Worm (Caenorhabditis elegans) whole organism, young adult: ENCODE data around the gene dtmk-1.

Experiments
- C06A6.2 ChIP-seq: fragments of 200-800 bp; sonication (Bioruptor generic); conservative IDR thresholded peaks from 2 replicates; pipeline ENCODE4 v1.3.6; 2022; ENCODE audit warnings: missing genetic modification characterization, missing compliant biosample characterization
- C17E4.6 ChIP-seq: fragments of 200-800 bp; sonication (Bioruptor generic); IDR thresholded peaks from 2 replicates; pipeline ENCODE4 v1.3.6; 2022; ENCODE audit warnings: missing genetic modification reagents, missing genetic modification characterization, missing compliant biosample characterization
- F39B2.1 ChIP-seq: fragments of 200-800 bp; sonication (Bioruptor generic); IDR thresholded peaks from 2 replicates; pipeline ENCODE4 v1.3.6; 2022; ENCODE audit warnings: missing genetic modification reagents, missing genetic modification characterization, missing compliant biosample characterization
- F52B5.7 ChIP-seq: sonication (generic microtip); optimal IDR thresholded peaks from 2 replicates; lab custom pipeline; 2016; ENCODE audit warnings: mild to moderate bottlenecking, missing genetic modification characterization, missing compliant biosample characterization
- K12H6.12 ChIP-seq: fragments of 200-800 bp; sonication (Bioruptor generic); optimal IDR thresholded peaks from 2 replicates; lab custom pipeline; 2018; ENCODE audit warnings: mild to moderate bottlenecking, missing genetic modification characterization, missing compliant biosample characterization
- Y56A3A.18 ChIP-seq: fragments of 200-800 bp; sonication (Bioruptor generic); IDR thresholded peaks from 2 replicates; pipeline ENCODE4 v1.3.6; 2022; ENCODE audit warnings: missing genetic modification reagents, missing genetic modification characterization, missing compliant biosample characterization
- Y79H2A.3 ChIP-seq: fragments of 200-800 bp; sonication (Bioruptor generic); conservative IDR thresholded peaks from 2 replicates; pipeline ENCODE4 v1.3.6; 2022; ENCODE audit warnings: missing genetic modification reagents, missing genetic modification characterization, missing compliant biosample characterization
- Y95B8A.8 ChIP-seq: fragments of 200-800 bp; sonication (Bioruptor generic); IDR thresholded peaks from 2 replicates; pipeline ENCODE4 v1.3.6; 2022; ENCODE audit warnings: missing genetic modification reagents, missing genetic modification characterization, missing compliant biosample characterization
- akir-1 ChIP-seq: fragments of 200-800 bp; sonication (Bioruptor generic); optimal IDR thresholded peaks from 2 replicates; lab custom pipeline; 2018; ENCODE audit warnings: mild to moderate bottlenecking, missing genetic modification characterization, moderate library complexity, missing compliant biosample characterization
- cebp-1 ChIP-seq, 2 experiments: fragments of 200-800 bp in 1 of 2; sonication (Bioruptor generic) in 1 of 2; sonication (generic microtip) in 1 of 2; IDR thresholded peaks in 1 of 2; optimal IDR thresholded peaks in 1 of 2; 2 replicates each; pipeline versions ENCODE4 v1.3.6 to Lab custom; 2017 to 2022; ENCODE audit warnings: missing compliant biosample characterization in 2 of 2, missing genetic modification characterization in 2 of 2, mild to moderate bottlenecking in 1 of 2, missing genetic modification reagents in 1 of 2, moderate library complexity in 1 of 2
- dpff-1 ChIP-seq: sonication (generic microtip); optimal IDR thresholded peaks from 2 replicates; lab custom pipeline; 2017; ENCODE audit warnings: mild to moderate bottlenecking, missing genetic modification characterization, missing compliant biosample characterization
- egl-44 ChIP-seq: fragments of 200-800 bp; sonication (Bioruptor generic); IDR thresholded peaks from 2 replicates; pipeline ENCODE4 v1.3.6; 2022; ENCODE audit warnings: missing genetic modification reagents, missing genetic modification characterization, missing compliant biosample characterization
- egrh-3 ChIP-seq: fragments of 200-800 bp; sonication (Bioruptor generic); IDR thresholded peaks from 2 replicates; pipeline ENCODE4 v1.3.6; 2022; ENCODE audit warnings: missing genetic modification reagents, missing genetic modification characterization, missing compliant biosample characterization
- ekl-4 ChIP-seq: fragments of 200-800 bp; sonication (Bioruptor generic); IDR thresholded peaks from 2 replicates; pipeline ENCODE4 v1.3.6; 2022; ENCODE audit warnings: missing genetic modification reagents, missing genetic modification characterization, missing compliant biosample characterization
- fkh-3 ChIP-seq: sonication (generic microtip); optimal IDR thresholded peaks from 2 replicates; lab custom pipeline; 2016; ENCODE audit warnings: mild to moderate bottlenecking, missing genetic modification characterization, missing compliant biosample characterization
- hlh-26 ChIP-seq: fragments of 200-800 bp; sonication (Bioruptor generic); conservative IDR thresholded peaks from 2 replicates; pipeline ENCODE4 v1.3.6; 2022; ENCODE audit warnings: missing genetic modification reagents, missing genetic modification characterization, missing compliant biosample characterization
- hmg-1.2 ChIP-seq: fragments of 200-800 bp; sonication (Bioruptor generic); IDR thresholded peaks from 2 replicates; pipeline ENCODE4 v1.3.6; 2022; ENCODE audit warnings: missing genetic modification reagents, missing genetic modification characterization, missing compliant biosample characterization
- hrde-1 ChIP-seq: sonication (generic microtip); optimal IDR thresholded peaks from 2 replicates; lab custom pipeline; 2016; ENCODE audit warnings: missing genetic modification characterization, mild to moderate bottlenecking, missing compliant biosample characterization, moderate library complexity, missing genotype, missing genetic modification reagents, borderline replicate concordance
- let-607 ChIP-seq, 2 experiments: fragments of 200-800 bp in 1 of 2; sonication (Bioruptor generic) in 1 of 2; sonication (generic microtip) in 1 of 2; optimal IDR thresholded peaks; 2 replicates each; lab custom pipeline; 2016 to 2018; ENCODE audit warnings: mild to moderate bottlenecking in 2 of 2, missing compliant biosample characterization in 2 of 2, missing genetic modification characterization in 2 of 2, moderate library complexity in 2 of 2, missing genotype in 1 of 2
- lin-35 ChIP-seq, 3 experiments: fragments of 150-350 bp in 2 of 3; sonication (generic microtip) in 1 of 3; optimal IDR thresholded peaks; 2 replicates each; lab custom pipeline; 2014 to 2018; ENCODE audit warnings: missing biosample characterization in 3 of 3, missing genetic modification characterization in 3 of 3, missing genetic modification reagents in 3 of 3
- madf-10 ChIP-seq: sonication (generic microtip); optimal IDR thresholded peaks from 2 replicates; lab custom pipeline; 2016; ENCODE audit warnings: mild to moderate bottlenecking, missing genetic modification characterization, missing compliant biosample characterization
- madf-6 ChIP-seq: fragments of 200-800 bp; sonication (Bioruptor generic); IDR thresholded peaks from 2 replicates; pipeline ENCODE4 v1.3.6; 2022; ENCODE audit warnings: missing genetic modification reagents, missing genetic modification characterization, missing compliant biosample characterization
- mxl-1 ChIP-seq: sonication (generic microtip); optimal IDR thresholded peaks from 2 replicates; lab custom pipeline; 2016; ENCODE audit warnings: missing genetic modification characterization, missing compliant biosample characterization
- nfyb-1 ChIP-seq: fragments of 200-800 bp; sonication (Bioruptor generic); IDR thresholded peaks from 2 replicates; pipeline ENCODE4 v1.3.6; 2022; ENCODE audit warnings: missing genetic modification reagents, missing genetic modification characterization, missing compliant biosample characterization
- nhr-27 ChIP-seq: fragments of 200-800 bp; sonication (Bioruptor generic); optimal IDR thresholded peaks from 2 replicates; lab custom pipeline; 2018; ENCODE audit warnings: mild to moderate bottlenecking, missing genetic modification characterization, moderate library complexity, missing compliant biosample characterization
- nhr-80 ChIP-seq: sonication (generic microtip); optimal IDR thresholded peaks from 2 replicates; lab custom pipeline; 2016; ENCODE audit warnings: missing genetic modification characterization, missing compliant biosample characterization
- rec-8 ChIP-seq, 2 experiments: sonication (generic microtip); optimal IDR thresholded peaks; 2 replicates each; lab custom pipeline; 2016; ENCODE audit warnings: mild to moderate bottlenecking in 2 of 2, missing genetic modification characterization in 2 of 2, missing genetic modification reagents in 2 of 2, missing genotype in 2 of 2, missing biosample characterization in 1 of 2, missing compliant biosample characterization in 1 of 2, moderate library complexity in 1 of 2
- snpc-1.3 ChIP-seq: sonication (generic microtip); optimal IDR thresholded peaks from 2 replicates; lab custom pipeline; 2017; ENCODE audit warnings: missing genetic modification characterization, mild to moderate bottlenecking, missing compliant biosample characterization, antibody characterized with exemption, moderate library complexity, missing genotype, missing genetic modification reagents; ENCODE audit not compliant: insufficient read depth
- snpc-4 ChIP-seq, 5 experiments: fragments of 150-350 bp in 1 of 5; sonication (generic microtip) in 4 of 5; optimal IDR thresholded peaks; 2 replicates each; lab custom pipeline; 2014 to 2018; ENCODE audit warnings: missing genetic modification characterization in 5 of 5, missing biosample characterization in 3 of 5, antibody characterized with exemption in 2 of 5, mild to moderate bottlenecking in 2 of 5, missing compliant biosample characterization in 2 of 5, missing genotype in 2 of 5, moderate library complexity in 2 of 5, missing genetic modification reagents in 1 of 5
- sptf-2 ChIP-seq: fragments of 200-800 bp; sonication (Bioruptor generic); optimal IDR thresholded peaks from 2 replicates; lab custom pipeline; 2018; ENCODE audit warnings: mild to moderate bottlenecking, missing genetic modification characterization, missing compliant biosample characterization
- unc-130 ChIP-seq: sonication (generic microtip); optimal IDR thresholded peaks from 2 replicates; lab custom pipeline; 2016; ENCODE audit warnings: missing genetic modification reagents, missing genetic modification characterization, missing compliant biosample characterization
- unc-62 ChIP-seq: fragments of 150-350 bp; optimal IDR thresholded peaks from 2 replicates; lab custom pipeline; 2014; ENCODE audit warnings: missing biosample characterization, missing genetic modification reagents, missing genetic modification characterization
- zfh-2 ChIP-seq: fragments of 200-800 bp; sonication (Bioruptor generic); conservative IDR thresholded peaks from 2 replicates; pipeline ENCODE4 v1.3.6; 2022; ENCODE audit warnings: missing genetic modification reagents, missing genetic modification characterization, missing compliant biosample characterization
- ztf-18 ChIP-seq: sonication (generic microtip); optimal IDR thresholded peaks from 2 replicates; lab custom pipeline; 2016; ENCODE audit warnings: missing genotype, mild to moderate bottlenecking, missing genetic modification characterization, missing compliant biosample characterization
- ztf-3 ChIP-seq: fragments of 200-800 bp; sonication (Bioruptor generic); optimal IDR thresholded peaks from 2 replicates; lab custom pipeline; 2018; ENCODE audit warnings: mild to moderate bottlenecking, missing genetic modification characterization, missing compliant biosample characterization
- ztf-6 ChIP-seq: fragments of 200-800 bp; sonication (Bioruptor generic); IDR thresholded peaks from 2 replicates; pipeline ENCODE4 v1.3.6; 2022; ENCODE audit warnings: missing genetic modification reagents, missing genetic modification characterization, missing compliant biosample characterization

The dtmk-1 gene

ce11 chrII:9974967-9975366 is 8.1 kb upstream of the dtmk-1 start, which contains the start of gene aakg-5 (continued):
- no peak for TF ChIP-seq egl-44
- TF ChIP-seq hmg-1.2: peak; percentile 91
- no peak for TF ChIP-seq ztf-3 (GFP tag; lab: Kevin White, UChicago)
- peak; percentile 22 for TF ChIP-seq madf-10 (tag; lab: Kevin White, UChicago)
- TF ChIP-seq ztf-6: no peak
- no peak for TF ChIP-seq fkh-3 (tag; lab: Kevin White, UChicago)
- TF ChIP-seq ztf-18 (tag; lab: Kevin White, UChicago): no peak
- TF ChIP-seq let-607 (tag; optimal IDR thresholded peaks at IDR 0.05; lab: Kevin White, UChicago): peak in 1 of 2 experiments; percentile 28
- TF ChIP-seq egrh-3 (GFP tag; lab: Robert Waterston, UW): 0 out of 2 replicates have a peak, but pooled peaks have one; percentile 16
- peak; percentile 62 for TF ChIP-seq K12H6.12 (tag; lab: Kevin White, UChicago)
- peak; percentile 42; the same call in 1 of the 2 replicates for TF ChIP-seq cebp-1 (GFP tag; IDR thresholded peaks at IDR 0.05; lab: Robert Waterston, UW)
- TF ChIP-seq cebp-1 (tag; optimal IDR thresholded peaks at IDR 0.05; lab: Kevin White, UChicago): no peak
- TF ChIP-seq Y95B8A.8 (GFP tag; lab: Robert Waterston, UW): no peak
- TF ChIP-seq zfh-2: no peak
- TF ChIP-seq C06A6.2: no peak

ce11 chrII:9974210-9974609 is 7.3 kb upstream of the dtmk-1 start:
- TF ChIP-seq nhr-80 (peak; percentile 70), hrde-1 (tag; lab: Kevin White, UChicago) (no peak)
- TF ChIP-seq, all 124 proteins: peak for 1

ce11 chrII:9970438-9971092 is 3.7 kb upstream of the dtmk-1 start, which contains the start of gene R53.5:
R53.5 (minus strand) TSS chrII:9970488.
- TF ChIP-seq K12H6.12 (tag; lab: Kevin White, UChicago) (peak; percentile 19), akir-1 (GFP tag; lab: Kevin White, UChicago) (no peak), lin-35 (GFP tag; optimal IDR thresholded peaks at IDR 0.05; lab: Kevin White, UChicago) (no peak), hmg-1.2 (peak; percentile 73), nfyb-1 (GFP tag; lab: Robert Waterston, UW) (0 out of 2 replicates have a peak, but pooled peaks have one; percentile 10), snpc-1.3 (tag; lab: Kevin White, UChicago) (peak; percentile 4), rec-8 (tag; optimal IDR thresholded peaks at IDR 0.05; lab: Kevin White, UChicago) (peak in 1 of 2 experiments; percentile 10)

ce11 chrII:9967999-9968706 is 1.3 kb upstream of the dtmk-1 start, which contains the start of the genes R53.4 and psf-1:
R53.4 (minus strand) TSS chrII:9968049.
psf-1 (plus strand) TSS chrII:9968673.
- TF ChIP-seq ztf-3 (GFP tag; lab: Kevin White, UChicago) (no peak), unc-62 (no peak), hlh-26 (GFP tag; lab: Robert Waterston, UW) (no peak), F39B2.1 (GFP tag; lab: Robert Waterston, UW) (no peak), sptf-2 (GFP tag; lab: Kevin White, UChicago) (peak; percentile 29), C17E4.6 (no peak), snpc-4 (GFP tag; optimal IDR thresholded peaks at IDR 0.05; lab: Kevin White, UChicago) (no peak), snpc-4 (tag; optimal IDR thresholded peaks at IDR 0.05; lab: Kevin White, UChicago) (peak in 2 of 4 experiments; percentile 10 to 31), Y56A3A.18 (GFP tag; lab: Robert Waterston, UW) (no peak), nhr-27 (tag; lab: Kevin White, UChicago) (no peak), C06A6.2 (no peak), let-607 (tag; optimal IDR thresholded peaks at IDR 0.05; lab: Kevin White, UChicago) (no peak), dpff-1 (tag; lab: Kevin White, UChicago) (no peak), rec-8 (tag; optimal IDR thresholded peaks at IDR 0.05; lab: Kevin White, UChicago) (no peak), ztf-18 (tag; lab: Kevin White, UChicago) (no peak), F52B5.7 (no peak), nhr-80 (peak; percentile 20), madf-6 (GFP tag; lab: Robert Waterston, UW) (peak; percentile 62), unc-130 (GFP tag; lab: Kevin White, UChicago) (peak; percentile 52), ekl-4 (GFP tag; lab: Robert Waterston, UW) (no peak), egl-44 (0 out of 2 replicates have a peak, but pooled peaks have one; percentile 15), mxl-1 (no peak), snpc-1.3 (tag; lab: Kevin White, UChicago) (peak; percentile 41), Y79H2A.3 (GFP tag; lab: Robert Waterston, UW) (no peak), nfyb-1 (GFP tag; lab: Robert Waterston, UW) (no peak), hmg-1.2 (peak; percentile 46; the same call in 1 of the 2 replicates)
